Fruit fly (Drosophila melanogaster): ENCODE results near the gene jar.

jar gene

DNA sequence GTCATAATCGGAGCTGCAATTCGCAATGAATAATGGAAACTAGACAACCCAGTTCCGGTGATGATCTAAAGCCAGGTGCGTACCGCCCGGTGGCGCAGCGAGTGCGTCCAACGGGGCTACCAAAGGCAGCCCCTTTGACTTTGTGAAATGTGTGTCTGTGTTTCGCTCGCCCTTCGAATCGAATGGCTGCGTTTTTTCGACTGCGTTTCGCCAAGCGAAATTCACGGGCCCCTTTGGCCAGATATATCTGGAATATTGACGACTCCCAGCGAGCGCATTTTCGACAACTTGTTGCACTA, 48.0 kb upstream of the jar start (continued):
- TF ChIP-seq Atf-2 (GFP tag; optimal IDR thresholded peaks at IDR 0.05) (no peak), CG4854 (GFP tag; optimal IDR thresholded peaks at IDR 0.05) (no peak), Dll (GFP tag; IDR thresholded peaks at IDR 0.05; ENCODE audit: partially characterized antibody) (peak; percentile 17; the same call in 2 of the 4 replicates), CG4617 (GFP tag; optimal IDR thresholded peaks at IDR 0.05; ENCODE audit: borderline replicate concordance) (peak; percentile 52), CG14860 (GFP tag; IDR thresholded peaks at IDR 0.05; ENCODE audit: partially characterized antibody) (0 out of 3 replicates have a peak, but pooled peaks have one; percentile 30), CG42726 (GFP tag; IDR thresholded peaks at IDR 0.05; ENCODE audit: partially characterized antibody) (no peak)

DNA sequence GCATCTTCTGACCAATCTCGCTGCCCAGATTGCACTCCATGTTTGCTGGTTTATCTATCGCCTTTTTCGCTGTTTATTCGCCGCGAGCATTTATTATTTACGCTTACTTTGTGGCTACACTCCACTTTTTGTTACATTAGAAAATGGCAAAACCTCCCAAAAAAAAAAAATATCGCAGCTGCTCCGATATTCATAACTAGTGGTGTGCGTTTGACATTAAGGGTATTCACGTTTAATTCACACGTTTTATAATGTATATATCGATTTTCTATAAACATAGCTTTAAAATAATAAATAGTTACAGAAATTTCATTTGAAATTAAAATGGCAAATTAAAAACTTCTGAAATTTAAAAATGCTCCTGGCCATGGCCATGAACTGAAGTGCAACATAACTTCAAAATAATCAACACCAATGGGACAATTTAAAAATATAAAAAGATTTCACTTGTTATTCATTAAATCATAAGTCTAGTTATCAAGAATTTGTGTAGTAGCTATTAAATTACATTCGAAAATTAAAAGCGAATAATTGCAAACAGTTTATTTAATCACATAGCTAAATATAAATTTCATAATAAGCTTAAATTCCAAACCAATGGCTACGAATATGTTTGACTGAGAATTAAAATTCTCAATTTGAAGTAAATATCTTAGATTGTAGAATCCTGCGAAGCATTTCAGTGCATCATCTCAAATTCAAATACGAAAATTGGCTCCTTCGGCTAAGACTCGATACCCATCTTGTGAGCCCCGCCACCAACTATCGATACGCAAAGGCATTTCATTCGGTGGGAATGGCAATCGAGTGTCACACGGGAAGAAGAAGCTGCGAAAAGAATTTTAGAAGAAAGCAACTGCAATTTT, 47.4 kb upstream of the jar start, which contains the start of the genes Nab2 and BRWD3:
Gene Nab2, minus strand, starts transcription at position 203 of the 866 bp plus-strand sequence.
Gene BRWD3, plus strand, starts transcription at position 784 of the 866 bp plus-strand sequence.
- TF ChIP-seq vnd (GFP tag; IDR thresholded peaks at IDR 0.05; ENCODE audit: partially characterized antibody) (peak; percentile 57), Sin3A (optimal IDR thresholded peaks at IDR 0.05) (peak; percentile 18), CG42726 (GFP tag; IDR thresholded peaks at IDR 0.05; ENCODE audit: partially characterized antibody) (peak; percentile 81), hb (GFP tag; IDR thresholded peaks at IDR 0.05; ENCODE audit: partially characterized antibody) (peak; percentile 59; the same call in 1 of the 3 replicates), CG7786 (GFP tag; optimal IDR thresholded peaks at IDR 0.05) (no peak), Mad (GFP tag; optimal IDR thresholded peaks at IDR 0.05) (peak; percentile 30), Dek (tag; optimal IDR thresholded peaks at IDR 0.05) (peak; percentile 21), mam (GFP tag; optimal IDR thresholded peaks at IDR 0.05) (peak; percentile 17), CG16813 (GFP tag; IDR thresholded peaks at IDR 0.05; ENCODE audit: partially characterized antibody) (peak; percentile 71), YL-1 (GFP tag; optimal IDR thresholded peaks at IDR 0.05) (peak; percentile 37), CG4820 (GFP tag; optimal IDR thresholded peaks at IDR 0.05) (peak; percentile 5), CG30431 (GFP tag; optimal IDR thresholded peaks at IDR 0.05) (no peak), CG10543 (GFP tag; optimal IDR thresholded peaks at IDR 0.05) (peak; percentile 38), CG4328 (GFP tag; optimal IDR thresholded peaks at IDR 0.05) (peak; percentile 32), mld (GFP tag; IDR thresholded peaks at IDR 0.05; ENCODE audit: partially characterized antibody) (peak; percentile 60; the same call in 1 of the 3 replicates), cad (GFP tag; optimal IDR thresholded peaks at IDR 0.05) (no peak), ci (GFP tag; IDR thresholded peaks at IDR 0.05) (peak; percentile 55; the same call in 1 of the 3 replicates), CG9817 (tag; optimal IDR thresholded peaks at IDR 0.05) (peak; percentile 58), sens-2 (GFP tag; IDR thresholded peaks at IDR 0.05) (peak; percentile 20; the same call in 1 of the 2 replicates), CG11456 (GFP tag; IDR thresholded peaks at IDR 0.05) (peak; percentile 51; the same call in 2 of the 3 replicates), CG7963 (GFP tag; IDR thresholded peaks at IDR 0.05; ENCODE audit: partially characterized antibody) (peak; percentile 69; the same call in 2 of the 3 replicates), cas (GFP tag; IDR thresholded peaks at IDR 0.05) (no peak), Dip3 (GFP tag; optimal IDR thresholded peaks at IDR 0.05) (no peak), MESR4 (GFP tag; optimal IDR thresholded peaks at IDR 0.05) (peak; percentile 79), Max (GFP tag; optimal IDR thresholded peaks at IDR 0.05) (peak; percentile 45), CG6791 (GFP tag; IDR thresholded peaks at IDR 0.05; ENCODE audit: partially characterized antibody) (peak; percentile 85), da (GFP tag; optimal IDR thresholded peaks at IDR 0.05) (no peak), CG12391 (tag; optimal IDR thresholded peaks at IDR 0.05) (peak; percentile 62), CG17385 (GFP tag; optimal IDR thresholded peaks at IDR 0.05) (peak; percentile 93), sens (GFP tag) (peak; percentile 84), tio (GFP tag; optimal IDR thresholded peaks at IDR 0.05) (no peak), BEAF-32 (GFP tag; optimal IDR thresholded peaks at IDR 0.05) (peak; percentile 76), CG15696 (tag; optimal IDR thresholded peaks at IDR 0.05) (peak; percentile 28), CG12104 (GFP tag; optimal IDR thresholded peaks at IDR 0.05) (peak; percentile 49), tgo (GFP tag; IDR thresholded peaks at IDR 0.05) (no peak), schlank (tag; optimal IDR thresholded peaks at IDR 0.05) (no peak), bbx (GFP tag; IDR thresholded peaks at IDR 0.05; ENCODE audit: partially characterized antibody) (peak; percentile 75), wek (GFP tag; optimal IDR thresholded peaks at IDR 0.05) (peak; percentile 83), Sry-β (GFP tag; optimal IDR thresholded peaks at IDR 0.05) (peak; percentile 56), CG30020 (tag; optimal IDR thresholded peaks at IDR 0.05) (peak; percentile 58), fd3F (GFP tag; optimal IDR thresholded peaks at IDR 0.05) (peak; percentile 22)

Measured in whole organism, embryonic.